Fruit fly (Drosophila melanogaster): ENCODE measurements around the gene CG15879.

CG15879 gene

dm6 chr3L:2158689-2159310, 10.1 kb downstream of the CG15879 start (continued):
- TF ChIP-seq CG14860 (GFP tag; IDR thresholded peaks at IDR 0.05; ENCODE audit: partially characterized antibody) (no peak), croc (GFP tag; conservative IDR thresholded peaks at IDR 0.05) (peak; percentile 61), stwl (tag; optimal IDR thresholded peaks at IDR 0.05) (no peak), CG8388 (GFP tag; optimal IDR thresholded peaks at IDR 0.05) (peak; percentile 69), gsb-n (tag; optimal IDR thresholded peaks at IDR 0.05) (peak; percentile 69), CG8924 (tag; optimal IDR thresholded peaks at IDR 0.05) (peak; percentile 49), ac (GFP tag; optimal IDR thresholded peaks at IDR 0.05) (no peak), Fer1 (GFP tag; optimal IDR thresholded peaks at IDR 0.05) (no peak), Taf1 (GFP tag; IDR thresholded peaks at IDR 0.05) (no peak), HLH3B (GFP tag; IDR thresholded peaks at IDR 0.05) (peak; percentile 62), gem (tag; optimal IDR thresholded peaks at IDR 0.05) (peak; percentile 70), Deaf1 (tag; optimal IDR thresholded peaks at IDR 0.05) (peak; percentile 8), CG12942 (GFP tag; optimal IDR thresholded peaks at IDR 0.05) (peak; percentile 4), CG13624 (GFP tag; optimal IDR thresholded peaks at IDR 0.05) (no peak), sna (GFP tag; IDR thresholded peaks at IDR 0.05; ENCODE audit: partially characterized antibody) (no peak), gsb (GFP tag; IDR thresholded peaks at IDR 0.05) (no peak), Dfd (GFP tag; optimal IDR thresholded peaks at IDR 0.05) (no peak), Bgb (GFP tag; IDR thresholded peaks at IDR 0.05; ENCODE audit: partially characterized antibody) (no peak), CG6272 (GFP tag; IDR thresholded peaks at IDR 0.05) (no peak), CG7745 (tag; optimal IDR thresholded peaks at IDR 0.05) (no peak), CG18599 (GFP tag; optimal IDR thresholded peaks at IDR 0.05) (peak; percentile 14), zen2 (GFP tag; IDR thresholded peaks at IDR 0.05; ENCODE audit: partially characterized antibody) (no peak), CG10654 (GFP tag; optimal IDR thresholded peaks at IDR 0.05) (peak; percentile 7), CG32767 (GFP tag; IDR thresholded peaks at IDR 0.05) (no peak), CG15479 (GFP tag; optimal IDR thresholded peaks at IDR 0.05) (no peak), Myb (GFP tag; optimal IDR thresholded peaks at IDR 0.05) (no peak), luna (GFP tag; optimal IDR thresholded peaks at IDR 0.05) (no peak), Dek (tag; optimal IDR thresholded peaks at IDR 0.05) (no peak), CG13287 (GFP tag; IDR thresholded peaks at IDR 0.05; ENCODE audit: partially characterized antibody) (no peak), gcm2 (GFP tag; optimal IDR thresholded peaks at IDR 0.05) (no peak), B-H2 (GFP tag; optimal IDR thresholded peaks at IDR 0.05) (no peak), CG11247 (GFP tag; IDR thresholded peaks at IDR 0.05) (no peak), unc-4 (GFP tag; IDR thresholded peaks at IDR 0.05; ENCODE audit: partially characterized antibody) (no peak), H2.0 (GFP tag; IDR thresholded peaks at IDR 0.05) (no peak), her (GFP tag; optimal IDR thresholded peaks at IDR 0.05) (no peak), CG2712 (tag; optimal IDR thresholded peaks at IDR 0.05) (peak; percentile 83), dimm (GFP tag; IDR thresholded peaks at IDR 0.05) (no peak), Elba2 (GFP tag; optimal IDR thresholded peaks at IDR 0.05) (no peak), CG17912 (GFP tag; optimal IDR thresholded peaks at IDR 0.05) (no peak), ap (GFP tag; IDR thresholded peaks at IDR 0.05) (no peak), org-1 (GFP tag; optimal IDR thresholded peaks at IDR 0.05) (no peak), CG6813 (GFP tag; optimal IDR thresholded peaks at IDR 0.05) (no peak), ERR (GFP tag; optimal IDR thresholded peaks at IDR 0.05) (no peak), Sry-δ (GFP tag; optimal IDR thresholded peaks at IDR 0.05) (no peak), Sox100B (GFP tag; optimal IDR thresholded peaks at IDR 0.05) (peak; percentile 65), Dp (GFP tag; optimal IDR thresholded peaks at IDR 0.05) (no peak), MESR4 (GFP tag; optimal IDR thresholded peaks at IDR 0.05) (no peak), CG4854 (GFP tag; optimal IDR thresholded peaks at IDR 0.05) (no peak), Hsf (GFP tag; optimal IDR thresholded peaks at IDR 0.05) (peak; percentile 29), CG8359 (GFP tag; optimal IDR thresholded peaks at IDR 0.05; ENCODE audit: borderline replicate concordance) (no peak)

Measured in whole organism, embryonic.